Worm (Caenorhabditis elegans) whole organism, L1 larva: ENCODE results near the gene npr-37.

Experiments
- aly-2 ChIP-seq: fragments of 150-350 bp; optimal IDR thresholded peaks from 2 replicates; lab custom pipeline; 2014; ENCODE audit warnings: missing biosample characterization, missing genetic modification characterization
- ama-1 ChIP-seq: fragments of 150-350 bp; optimal IDR thresholded peaks from 2 replicates; lab custom pipeline; 2014
- ceh-8 ChIP-seq: fragments of 200-800 bp; sonication (Bioruptor generic); optimal IDR thresholded peaks from 2 replicates; lab custom pipeline; 2018; ENCODE audit warnings: mild to moderate bottlenecking, missing genetic modification characterization, moderate library complexity, missing compliant biosample characterization
- ceh-82 ChIP-seq, 3 experiments: fragments of 150-350 bp in 1 of 3; sonication (generic microtip) in 2 of 3; optimal IDR thresholded peaks; 2 replicates each; lab custom pipeline; 2014 to 2017; ENCODE audit warnings: missing biosample characterization in 3 of 3, missing genetic modification characterization in 3 of 3
- ces-1 ChIP-seq: fragments of 150-350 bp; optimal IDR thresholded peaks from 2 replicates; lab custom pipeline; 2014; ENCODE audit warnings: missing biosample characterization, missing genetic modification reagents, missing genetic modification characterization
- dpl-1 ChIP-seq, 3 experiments: fragments of 150-350 bp in 2 of 3; sonication (generic microtip) in 1 of 3; optimal IDR thresholded peaks; 2 replicates each; lab custom pipeline; 2014 to 2017; ENCODE audit warnings: missing biosample characterization in 3 of 3, missing genetic modification characterization in 3 of 3, missing genetic modification reagents in 3 of 3
- efl-1 ChIP-seq, 4 experiments: fragments of 150-350 bp; optimal IDR thresholded peaks in 3 of 4; peaks in 1 of 4; 1 replicate in 1 of 4; 2 replicates in 3 of 4; lab custom pipeline; 2014; ENCODE audit warnings: missing biosample characterization in 2 of 4, missing genetic modification characterization in 2 of 4, missing genetic modification reagents in 2 of 4
- egl-13 ChIP-seq: sonication (generic microtip); optimal IDR thresholded peaks from 2 replicates; lab custom pipeline; 2016; ENCODE audit warnings: missing genotype, missing genetic modification reagents, missing genetic modification characterization, missing compliant biosample characterization
- egl-27 ChIP-seq, 2 experiments: fragments of 150-350 bp in 1 of 2; sonication (generic microtip); optimal IDR thresholded peaks; 3 replicates each; lab custom pipeline; 2017 to 2018; ENCODE audit warnings: missing biosample characterization in 2 of 2, missing genetic modification characterization in 2 of 2, missing genetic modification reagents in 2 of 2
- elt-2 ChIP-seq: sonication (generic microtip); optimal IDR thresholded peaks from 2 replicates; lab custom pipeline; 2016; ENCODE audit warnings: missing genetic modification characterization, mild to moderate bottlenecking, inconsistent platforms, missing compliant biosample characterization, missing genetic modification reagents
- fkh-4 ChIP-seq: sonication (generic microtip); optimal IDR thresholded peaks from 2 replicates; lab custom pipeline; 2016; ENCODE audit warnings: missing compliant biosample characterization, missing genetic modification characterization, borderline replicate concordance
- fos-1 ChIP-seq: fragments of 150-350 bp; optimal IDR thresholded peaks from 2 replicates; lab custom pipeline; 2014; ENCODE audit warnings: missing biosample characterization, missing genetic modification characterization
- grh-1 ChIP-seq: fragments of 200-800 bp; sonication (Bioruptor generic); IDR thresholded peaks from 2 replicates; pipeline ENCODE4 v1.3.6; 2022; ENCODE audit warnings: missing genetic modification reagents, missing genetic modification characterization, missing compliant biosample characterization
- hpl-2 ChIP-seq: fragments of 150-350 bp; optimal IDR thresholded peaks from 2 replicates; lab custom pipeline; 2014; ENCODE audit warnings: missing biosample characterization, missing genetic modification reagents, missing genetic modification characterization
- jun-1 ChIP-seq: fragments of 150-350 bp; optimal IDR thresholded peaks from 2 replicates; lab custom pipeline; 2014; ENCODE audit warnings: missing biosample characterization, missing genetic modification reagents, missing genetic modification characterization
- lin-13 ChIP-seq: fragments of 150-350 bp; optimal IDR thresholded peaks from 2 replicates; lab custom pipeline; 2014; ENCODE audit warnings: missing biosample characterization, missing genetic modification reagents, missing genetic modification characterization
- lin-14 ChIP-seq: fragments of 200-800 bp; sonication (Bioruptor generic); optimal IDR thresholded peaks from 2 replicates; lab custom pipeline; 2018; ENCODE audit warnings: mild to moderate bottlenecking, missing genetic modification characterization, moderate library complexity, missing compliant biosample characterization
- lin-39 ChIP-seq: fragments of 150-350 bp; optimal IDR thresholded peaks from 2 replicates; lab custom pipeline; 2014; ENCODE audit warnings: missing biosample characterization, missing genetic modification reagents, missing genetic modification characterization
- mef-2 ChIP-seq: fragments of 150-350 bp; optimal IDR thresholded peaks from 2 replicates; lab custom pipeline; 2014; ENCODE audit warnings: missing biosample characterization, missing genetic modification characterization
- mep-1 ChIP-seq: fragments of 150-350 bp; optimal IDR thresholded peaks from 2 replicates; lab custom pipeline; 2014; ENCODE audit warnings: missing biosample characterization, missing genetic modification characterization
- nhr-12 ChIP-seq: sonication (generic microtip); optimal IDR thresholded peaks from 2 replicates; lab custom pipeline; 2017; ENCODE audit warnings: missing biosample characterization, missing genetic modification characterization
- nhr-20 ChIP-seq: sonication (generic microtip); optimal IDR thresholded peaks from 2 replicates; lab custom pipeline; 2016; ENCODE audit warnings: mild to moderate bottlenecking, missing genetic modification characterization, missing compliant biosample characterization
- nhr-76 ChIP-seq: sonication (generic microtip); optimal IDR thresholded peaks from 2 replicates; lab custom pipeline; 2017; ENCODE audit warnings: missing biosample characterization, missing genetic modification characterization
- nhr-84 ChIP-seq: sonication (generic microtip); optimal IDR thresholded peaks from 2 replicates; lab custom pipeline; 2017; ENCODE audit warnings: missing biosample characterization, missing genetic modification characterization
- nhr-90 ChIP-seq: sonication (generic microtip); optimal IDR thresholded peaks from 2 replicates; lab custom pipeline; 2016; ENCODE audit warnings: mild to moderate bottlenecking, missing genetic modification characterization, missing compliant biosample characterization; ENCODE audit not compliant: poor library complexity
- pag-3 ChIP-seq: sonication (generic microtip); optimal IDR thresholded peaks from 2 replicates; lab custom pipeline; 2017; ENCODE audit warnings: missing genetic modification characterization, mild to moderate bottlenecking, missing compliant biosample characterization, antibody characterized with exemption, borderline replicate concordance; ENCODE audit not compliant: insufficient read depth
- snpc-4 ChIP-seq: fragments of 150-350 bp; optimal IDR thresholded peaks from 2 replicates; lab custom pipeline; 2014; ENCODE audit warnings: missing biosample characterization, missing genetic modification characterization
- snu-23 ChIP-seq: sonication (generic microtip); optimal IDR thresholded peaks from 2 replicates; lab custom pipeline; 2016; ENCODE audit warnings: missing genetic modification characterization, missing compliant biosample characterization
- sup-37 ChIP-seq: fragments of 200-800 bp; sonication (Bioruptor generic); optimal IDR thresholded peaks from 2 replicates; lab custom pipeline; 2018; ENCODE audit warnings: mild to moderate bottlenecking, missing genetic modification characterization, missing compliant biosample characterization
- swsn-7 ChIP-seq: sonication (generic microtip); optimal IDR thresholded peaks from 2 replicates; lab custom pipeline; 2016; ENCODE audit warnings: missing genetic modification characterization, missing compliant biosample characterization
- unc-30 ChIP-seq: sonication (generic microtip); optimal IDR thresholded peaks from 2 replicates; lab custom pipeline; 2017; ENCODE audit warnings: missing biosample characterization, missing genetic modification characterization
- vab-15 ChIP-seq: sonication (generic microtip); optimal IDR thresholded peaks from 2 replicates; lab custom pipeline; 2017; ENCODE audit warnings: missing genotype, mild to moderate bottlenecking, missing genetic modification characterization, missing compliant biosample characterization
- xbp-1 ChIP-seq: sonication (generic microtip); optimal IDR thresholded peaks from 2 replicates; lab custom pipeline; 2016; ENCODE audit warnings: missing genetic modification characterization, missing compliant biosample characterization
- zip-4 ChIP-seq: fragments of 200-800 bp; sonication (Bioruptor generic); optimal IDR thresholded peaks from 2 replicates; lab custom pipeline; 2018; ENCODE audit warnings: mild to moderate bottlenecking, missing genetic modification characterization, moderate library complexity, missing compliant biosample characterization
- ztf-4 ChIP-seq: fragments of 150-350 bp; optimal IDR thresholded peaks from 2 replicates; lab custom pipeline; 2014; ENCODE audit warnings: missing biosample characterization, missing genetic modification characterization

npr-37 gene

DNA sequence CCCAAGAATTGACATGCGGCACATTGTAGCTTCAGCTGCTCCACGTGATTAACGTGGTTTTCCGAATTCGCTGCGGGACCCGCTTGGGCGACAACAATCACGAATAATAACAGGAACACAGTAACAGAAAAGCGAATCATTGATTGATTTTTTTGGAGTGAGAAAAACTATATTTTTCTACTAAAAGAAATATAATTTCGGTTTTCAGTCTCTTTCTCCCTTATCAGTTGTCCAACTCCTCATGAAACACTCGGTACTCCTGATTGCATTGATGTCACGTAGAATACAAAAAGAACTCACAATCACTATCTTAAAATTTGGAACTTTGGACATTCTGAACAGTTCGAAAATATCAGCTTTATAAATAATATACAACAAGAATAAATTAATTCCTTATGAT is 52.1 kb downstream of the npr-37 start, which contains the start of gene Y66H1A.5:
Y66H1A.5 (minus strand) TSS at position 265 of the 400 bp plus-strand sequence.
- TF ChIP-seq zip-4 = no peak
- TF ChIP-seq pag-3 = no peak
- TF ChIP-seq elt-2 = no peak
- no peak for TF ChIP-seq dpl-1 (GFP tag; optimal IDR thresholded peaks at IDR 0.05; lab: Kevin White, UChicago)
- no peak for TF ChIP-seq hpl-2 (GFP tag; lab: Kevin White, UChicago)
- TF ChIP-seq vab-15 (tag; lab: Kevin White, UChicago) = no peak
- no peak for TF ChIP-seq swsn-7 (tag; lab: Kevin White, UChicago)
- TF ChIP-seq nhr-90 = no peak
- TF ChIP-seq fos-1 = no peak
- TF ChIP-seq egl-13 = no peak
- TF ChIP-seq mef-2 (tag; lab: Kevin White, UChicago) = no peak
- TF ChIP-seq lin-14 (GFP tag; lab: Kevin White, UChicago) = no peak
- no peak for TF ChIP-seq nhr-12 (tag; lab: Kevin White, UChicago)
- TF ChIP-seq nhr-84 (tag; lab: Kevin White, UChicago) = no peak
- TF ChIP-seq xbp-1 (tag; lab: Kevin White, UChicago) = no peak
- no peak for TF ChIP-seq fkh-4 (tag; lab: Kevin White, UChicago)
- TF ChIP-seq ces-1 (GFP tag; lab: Kevin White, UChicago) = no peak
- TF ChIP-seq mep-1 (tag; lab: Kevin White, UChicago) = no peak
- no peak for TF ChIP-seq snpc-4

DNA sequence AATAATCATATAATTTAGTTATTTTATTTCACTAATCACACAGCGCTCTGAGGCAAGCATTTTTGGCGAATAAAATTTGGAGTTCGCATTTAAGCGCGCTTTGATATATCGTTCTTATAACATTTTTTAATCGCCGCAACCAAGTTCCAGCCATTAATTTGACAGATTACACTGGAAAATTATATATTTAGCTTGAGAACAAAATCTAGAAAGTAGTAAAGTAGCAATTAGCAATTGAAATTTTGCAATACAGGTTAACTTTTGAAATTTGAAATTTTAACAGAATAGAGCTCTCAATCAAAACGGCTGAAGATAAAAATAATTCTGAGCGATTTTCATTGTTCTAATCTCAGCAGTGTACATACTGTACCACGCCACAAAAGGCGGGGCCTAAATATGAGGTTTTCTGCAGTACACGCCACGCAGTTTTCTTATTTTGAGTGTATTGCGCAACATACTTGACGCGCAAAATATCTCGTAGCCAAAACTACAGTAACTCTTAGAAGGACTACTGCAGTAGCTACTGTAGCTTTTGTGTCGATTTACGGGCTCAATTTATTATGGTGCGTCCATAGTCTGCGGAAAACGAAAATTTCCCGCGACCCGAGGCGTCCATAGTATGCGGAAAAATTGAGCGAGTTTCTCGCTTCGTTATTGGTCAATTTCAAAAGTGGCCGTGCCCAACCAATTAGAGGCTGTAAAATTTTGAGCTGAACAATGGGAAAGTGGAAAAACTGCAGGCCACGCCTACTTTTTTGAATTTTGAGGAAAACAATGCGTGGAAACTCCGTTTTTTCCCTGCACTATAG is 53.7 kb downstream of the npr-37 start:
- TF ChIP-seq aly-2 (tag; lab: Kevin White, UChicago) (peak; percentile 3), lin-39 (tag; lab: Kevin White, UChicago) (no peak), efl-1 (optimal IDR thresholded peaks at IDR 0.05; lab: Kevin White, UChicago) (no peak), efl-1 (GFP tag; optimal IDR thresholded peaks at IDR 0.05 in 1 of 2; lab: Kevin White, UChicago) (peak in 1 of 2 experiments; percentile 69)

DNA sequence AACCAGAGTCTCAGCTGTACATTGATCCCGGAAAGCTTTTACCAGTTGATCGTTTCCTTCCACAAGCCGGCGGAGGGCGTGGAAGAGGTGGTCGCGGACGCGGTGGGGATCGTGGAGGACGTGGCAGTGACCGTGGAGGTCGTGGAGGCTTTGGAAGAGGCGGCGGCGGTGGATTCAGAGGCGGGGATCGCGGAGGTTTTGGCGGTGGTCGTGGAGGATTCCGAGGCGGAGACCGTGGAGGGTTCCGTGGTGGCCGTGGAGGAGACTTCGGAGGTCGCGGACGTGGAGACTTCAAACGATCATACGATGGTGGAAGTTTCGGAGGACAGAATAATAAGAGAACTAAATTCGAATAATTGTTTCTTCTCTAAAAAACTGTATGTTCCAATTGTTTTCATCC is 54.4 kb downstream of the npr-37 start:
- TF ChIP-seq ceh-8 (GFP tag; lab: Kevin White, UChicago) = peak; percentile 50
- no peak for TF ChIP-seq efl-1 (optimal IDR thresholded peaks at IDR 0.05; lab: Kevin White, UChicago)
- TF ChIP-seq efl-1 (GFP tag; optimal IDR thresholded peaks at IDR 0.05 in 1 of 2; lab: Kevin White, UChicago) = peak in 1 of 2 experiments; percentile 10
- TF ChIP-seq sup-37 = no peak

DNA sequence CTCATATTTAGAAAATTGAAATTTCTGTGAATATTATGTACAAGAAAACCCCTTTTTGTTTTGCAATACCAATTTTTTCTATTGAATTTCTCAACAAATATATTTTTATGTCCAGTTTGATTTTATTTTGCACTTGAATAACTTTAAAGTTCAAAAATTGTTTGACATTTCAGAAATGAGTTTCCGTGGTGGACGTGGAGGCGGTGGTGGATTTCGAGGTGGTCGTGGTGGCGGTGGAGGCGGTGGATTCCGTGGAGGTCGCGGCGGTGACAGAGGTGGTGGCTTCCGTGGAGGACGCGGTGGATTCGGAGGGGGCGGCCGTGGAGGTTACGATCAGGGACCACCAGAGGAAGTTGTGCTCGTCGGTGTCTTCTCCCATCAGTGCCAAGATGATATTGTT is 55.0 kb downstream of the npr-37 start, which contains the start of gene garr-1:
garr-1 (plus strand) TSS at position 174 of the 400 bp plus-strand sequence.
- TF ChIP-seq vab-15 (tag; lab: Kevin White, UChicago) = no peak
- no peak for TF ChIP-seq ces-1 (GFP tag; lab: Kevin White, UChicago)
- TF ChIP-seq ama-1 = no peak
- no peak for TF ChIP-seq fos-1
- no peak for TF ChIP-seq lin-13 (GFP tag; lab: Kevin White, UChicago)
- TF ChIP-seq unc-30 (tag; lab: Kevin White, UChicago) = no peak
- no peak for TF ChIP-seq nhr-20 (tag; lab: Kevin White, UChicago)
- no peak for TF ChIP-seq grh-1 (GFP tag; lab: Robert Waterston, UW)
- no peak for TF ChIP-seq ztf-4 (tag; lab: Kevin White, UChicago)
- no peak for TF ChIP-seq mep-1 (tag; lab: Kevin White, UChicago)
- TF ChIP-seq aly-2 (tag; lab: Kevin White, UChicago) = no peak
- no peak for TF ChIP-seq jun-1 (tag; lab: Kevin White, UChicago)
- no peak for TF ChIP-seq nhr-76
- no peak for TF ChIP-seq snu-23 (GFP tag; lab: Kevin White, UChicago)
- no peak for TF ChIP-seq egl-13
- no peak for TF ChIP-seq egl-27 (tag; optimal IDR thresholded peaks at IDR 0.05; lab: Kevin White, UChicago)
- TF ChIP-seq ceh-82 (tag; optimal IDR thresholded peaks at IDR 0.05; lab: Kevin White, UChicago) = no peak
- TF ChIP-seq nhr-90 = no peak
